Worm (Caenorhabditis elegans): ENCODE results near the gene pes-23.

DNA sequence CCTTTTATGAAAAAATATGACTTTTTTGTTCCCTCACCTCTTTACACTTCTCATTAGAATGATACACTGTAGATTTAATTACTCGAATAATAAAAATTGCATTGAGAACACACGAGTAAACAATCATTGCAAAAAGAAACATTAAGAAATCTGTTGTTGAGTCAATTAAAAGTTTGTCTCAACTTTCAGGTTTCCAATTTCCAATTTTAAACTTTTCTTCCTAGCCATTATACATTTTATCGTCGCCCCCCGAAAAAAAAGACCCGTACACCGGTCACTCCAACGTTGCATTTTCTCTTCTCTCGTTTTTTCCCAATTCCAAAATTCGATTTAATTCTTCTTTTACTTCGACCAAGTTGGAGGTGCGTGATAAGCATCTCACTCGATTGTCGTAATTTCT, 38.7 kb downstream of the pes-23 start, which contains the start of gene C16E9.1:
- TF ChIP-seq ama-1 (optimal IDR thresholded peaks at IDR 0.05) (no peak), zip-5 (tag; optimal IDR thresholded peaks at IDR 0.05) (no peak), unc-42 (tag; optimal IDR thresholded peaks at IDR 0.05) (no peak), lin-11 (tag; optimal IDR thresholded peaks at IDR 0.05) (no peak), Y22D7AL.16 (tag; optimal IDR thresholded peaks at IDR 0.05) (no peak), fkh-6 (tag; optimal IDR thresholded peaks at IDR 0.05) (no peak), ceh-19 (GFP tag; optimal IDR thresholded peaks at IDR 0.05) (no peak), sox-2 (GFP tag; IDR thresholded peaks at IDR 0.05) (no peak), ceh-30 (tag; optimal IDR thresholded peaks at IDR 0.05) (no peak), dmd-4 (tag; optimal IDR thresholded peaks at IDR 0.05; ENCODE audit: borderline replicate concordance) (no peak), pha-2 (tag; optimal IDR thresholded peaks at IDR 0.05) (no peak)

Measured in whole organism, late embryonic.